Fruit fly (Drosophila melanogaster): Measurements from ENCODE around the gene t-cup.

t-cup gene

DNA sequence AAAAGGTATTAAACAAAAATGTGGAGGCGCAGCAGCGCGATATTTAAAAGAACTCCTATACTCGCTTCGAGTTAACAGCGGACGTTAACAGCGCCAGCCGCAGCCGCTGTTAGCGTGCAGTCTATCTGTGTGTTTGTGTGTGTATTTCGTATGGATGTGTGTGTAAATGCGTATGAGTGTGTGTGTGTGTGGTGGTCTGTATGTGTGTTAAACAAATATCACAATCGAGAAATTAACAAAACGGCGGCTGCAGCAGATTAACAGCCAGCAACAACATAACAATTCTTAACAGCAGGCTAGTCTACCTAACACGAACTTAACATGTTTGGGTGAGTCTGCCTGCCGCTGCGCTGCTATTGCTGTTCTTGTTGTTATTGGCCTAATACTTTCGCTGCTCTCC lies 39.9 kb downstream of the t-cup start (continued):
- TF ChIP-seq onecut (GFP tag; IDR thresholded peaks at IDR 0.05) (peak; percentile 14; the same call in 1 of the 2 replicates), CG2678 (tag; optimal IDR thresholded peaks at IDR 0.05) (peak; percentile 1), CG4707 (GFP tag; optimal IDR thresholded peaks at IDR 0.05) (peak; percentile 1), nom (GFP tag; optimal IDR thresholded peaks at IDR 0.05) (peak; percentile 8), inv (GFP tag; IDR thresholded peaks at IDR 0.05; ENCODE audit: partially characterized antibody) (no peak), CG2202 (tag; optimal IDR thresholded peaks at IDR 0.05) (peak; percentile 18), Meics (GFP tag; optimal IDR thresholded peaks at IDR 0.05) (no peak), mirr (GFP tag; optimal IDR thresholded peaks at IDR 0.05) (peak; percentile 11), zen2 (GFP tag; IDR thresholded peaks at IDR 0.05; ENCODE audit: partially characterized antibody) (0 out of 3 replicates have a peak, but pooled peaks have one; percentile 25), wor (GFP tag; IDR thresholded peaks at IDR 0.05) (no peak), HHEX (GFP tag; optimal IDR thresholded peaks at IDR 0.05) (peak; percentile 13), CG14441 (GFP tag; IDR thresholded peaks at IDR 0.05) (no peak), CG33557 (GFP tag; optimal IDR thresholded peaks at IDR 0.05) (peak; percentile 42), Med (GFP tag) (peak; percentile 72), wek (GFP tag; optimal IDR thresholded peaks at IDR 0.05) (peak; percentile 36), CG10366 (GFP tag; IDR thresholded peaks at IDR 0.05) (no peak), ind (GFP tag; optimal IDR thresholded peaks at IDR 0.05) (no peak), ATbp (GFP tag; optimal IDR thresholded peaks at IDR 0.05) (peak; percentile 17), nerfin-1 (tag; optimal IDR thresholded peaks at IDR 0.05) (peak; percentile 17), CG4360 (GFP tag; IDR thresholded peaks at IDR 0.05) (peak; percentile 67), Taf1 (GFP tag; IDR thresholded peaks at IDR 0.05) (no peak), gcm (GFP tag; optimal IDR thresholded peaks at IDR 0.05) (peak; percentile 23), chinmo (GFP tag; IDR thresholded peaks at IDR 0.05; ENCODE audit: partially characterized antibody) (peak; percentile 81; the same call in 2 of the 4 replicates), ci (GFP tag; IDR thresholded peaks at IDR 0.05) (peak; percentile 13; the same call in 1 of the 3 replicates), chm (GFP tag; IDR thresholded peaks at IDR 0.05) (peak; percentile 42; the same call in 1 of the 2 replicates), CG2712 (tag; optimal IDR thresholded peaks at IDR 0.05) (no peak), CG15696 (tag; optimal IDR thresholded peaks at IDR 0.05) (peak; percentile 18), vvl (GFP tag; IDR thresholded peaks at IDR 0.05) (peak; percentile 58; the same call in 1 of the 2 replicates), so (GFP tag; IDR thresholded peaks at IDR 0.05) (no peak), Sry-β (GFP tag; optimal IDR thresholded peaks at IDR 0.05) (no peak), Nf-YC (tag; optimal IDR thresholded peaks at IDR 0.05) (peak; percentile 28), CG34376 (GFP tag; optimal IDR thresholded peaks at IDR 0.05) (peak; percentile 22), Hmr (GFP tag; optimal IDR thresholded peaks at IDR 0.05) (peak; percentile 20), Hsf (GFP tag; optimal IDR thresholded peaks at IDR 0.05) (no peak), CG15601 (tag; optimal IDR thresholded peaks at IDR 0.05) (peak; percentile 2), Blimp-1 (GFP tag; optimal IDR thresholded peaks at IDR 0.05) (peak; percentile 59), amos (GFP tag; IDR thresholded peaks at IDR 0.05; ENCODE audit: partially characterized antibody) (no peak), bsh (GFP tag; optimal IDR thresholded peaks at IDR 0.05) (peak in 1 of 2 experiments; percentile 1), CG14710 (tag; optimal IDR thresholded peaks at IDR 0.05) (peak; percentile 9), E2f2 (GFP tag; IDR thresholded peaks at IDR 0.05) (peak; percentile 24; the same call in 1 of the 2 replicates), CG3407 (GFP tag; optimal IDR thresholded peaks at IDR 0.05) (peak; percentile 4), lola (GFP tag; optimal IDR thresholded peaks at IDR 0.05) (peak in 1 of 3 experiments; percentile 43), HLH54F (GFP tag; optimal IDR thresholded peaks at IDR 0.05) (no peak), lab (GFP tag; optimal IDR thresholded peaks at IDR 0.05) (peak; percentile 22), fd64A (GFP tag; optimal IDR thresholded peaks at IDR 0.05) (peak; percentile 59), CG8478 (optimal IDR thresholded peaks at IDR 0.05) (peak; percentile 6), CG2199 (GFP tag; IDR thresholded peaks at IDR 0.05) (no peak)
